Fruit fly (Drosophila melanogaster) whole organism, prepupa: ENCODE results near the gene hiw.

Experiments
- Blimp-1 ChIP-seq: fragments of 200-800 bp; sonication (Bioruptor generic); optimal IDR thresholded peaks from 3 replicates; lab custom pipeline; 2017; ENCODE audit warnings: missing biosample characterization, missing genetic modification characterization, mild to moderate bottlenecking, moderate library complexity, missing genetic modification reagents
- CG10631 ChIP-seq: fragments of 200-800 bp; sonication (Bioruptor generic); optimal IDR thresholded peaks from 2 replicates; lab custom pipeline; 2016; ENCODE audit warnings: missing biosample characterization, missing genetic modification characterization
- CG11294 ChIP-seq: fragments of 200-800 bp; sonication (Bioruptor generic); IDR thresholded peaks from 2 replicates; pipeline ENCODE4 v1.3.6; 2022; ENCODE audit warnings: missing biosample characterization, missing genetic modification characterization
- CG11762 ChIP-seq: fragments of 200-800 bp; sonication (Bioruptor generic); optimal IDR thresholded peaks from 3 replicates; lab custom pipeline; 2016; ENCODE audit warnings: missing biosample characterization, missing genetic modification characterization; ENCODE audit not compliant: insufficient read depth
- CG11902 ChIP-seq: fragments of 200-800 bp; sonication (Bioruptor generic); optimal IDR thresholded peaks from 3 replicates; lab custom pipeline; 2016; ENCODE audit warnings: missing biosample characterization, missing genetic modification characterization
- CG15336 ChIP-seq: fragments of 200-800 bp; sonication (Bioruptor generic); IDR thresholded peaks from 2 replicates; pipeline ENCODE4 v1.3.6; 2022; ENCODE audit warnings: missing biosample characterization, missing genetic modification characterization
- CG1621 ChIP-seq: fragments of 200-800 bp; sonication (Bioruptor generic); optimal IDR thresholded peaks from 3 replicates; lab custom pipeline; 2018; ENCODE audit warnings: missing biosample characterization, mild to moderate bottlenecking, missing genetic modification characterization
- CG3032 ChIP-seq: fragments of 200-800 bp; optimal IDR thresholded peaks from 2 replicates; lab custom pipeline; 2019; ENCODE audit warnings: missing biosample characterization, mild to moderate bottlenecking, missing genetic modification characterization, moderate library complexity
- CG31627 ChIP-seq: fragments of 200-800 bp; sonication (Bioruptor generic); optimal IDR thresholded peaks from 3 replicates; lab custom pipeline; 2016; ENCODE audit warnings: missing biosample characterization, missing genetic modification characterization
- CG34406 ChIP-seq: fragments of 200-800 bp; sonication (Bioruptor generic); optimal IDR thresholded peaks from 3 replicates; lab custom pipeline; 2016; ENCODE audit warnings: missing biosample characterization, missing genetic modification characterization
- CG3919 ChIP-seq: fragments of 200-800 bp; sonication (Bioruptor generic); optimal IDR thresholded peaks from 3 replicates; lab custom pipeline; 2016; ENCODE audit warnings: missing biosample characterization, missing genetic modification characterization
- CG4318 ChIP-seq: fragments of 200-800 bp; sonication (Bioruptor generic); optimal IDR thresholded peaks from 3 replicates; lab custom pipeline; 2017; ENCODE audit warnings: missing biosample characterization, mild to moderate bottlenecking, missing genetic modification characterization
- CG6163 ChIP-seq: fragments of 200-800 bp; sonication (Bioruptor generic); IDR thresholded peaks from 3 replicates; pipeline ENCODE4 v1.3.6; 2022; ENCODE audit warnings: missing biosample characterization, missing genetic modification characterization
- CG6276 ChIP-seq: fragments of 200-800 bp; sonication (Bioruptor generic); optimal IDR thresholded peaks from 2 replicates; lab custom pipeline; 2017; ENCODE audit warnings: missing biosample characterization, mild to moderate bottlenecking, missing genetic modification characterization
- CG6792 ChIP-seq: fragments of 200-800 bp; sonication (Bioruptor generic); optimal IDR thresholded peaks from 3 replicates; lab custom pipeline; 2016; ENCODE audit warnings: missing biosample characterization, missing genetic modification characterization
- CG6854 ChIP-seq: fragments of 200-800 bp; sonication (Bioruptor generic); optimal IDR thresholded peaks from 2 replicates; lab custom pipeline; 2017; ENCODE audit warnings: missing biosample characterization, mild to moderate bottlenecking, missing genetic modification characterization
- CG8119 ChIP-seq: fragments of 200-800 bp; sonication (Bioruptor generic); IDR thresholded peaks from 3 replicates; pipeline ENCODE4 v1.3.6; 2022; ENCODE audit warnings: missing biosample characterization, missing genetic modification characterization
- CG8319 ChIP-seq: fragments of 200-800 bp; sonication (Bioruptor generic); optimal IDR thresholded peaks from 3 replicates; lab custom pipeline; 2016; ENCODE audit warnings: missing biosample characterization, missing genetic modification characterization
- Eip75B ChIP-seq: fragments of 200-800 bp; sonication (Bioruptor generic); optimal IDR thresholded peaks from 3 replicates; lab custom pipeline; 2016; ENCODE audit warnings: missing biosample characterization, missing genetic modification characterization
- Eip93F ChIP-seq: fragments of 200-800 bp; sonication (Bioruptor generic); optimal IDR thresholded peaks from 2 replicates; lab custom pipeline; 2016; ENCODE audit warnings: missing biosample characterization, mild to moderate bottlenecking, missing genetic modification characterization
- Ets21C ChIP-seq: fragments of 200-800 bp; sonication (Bioruptor generic); optimal IDR thresholded peaks from 3 replicates; lab custom pipeline; 2016; ENCODE audit warnings: missing biosample characterization, missing genetic modification characterization
- Ets96B ChIP-seq: fragments of 200-800 bp; optimal IDR thresholded peaks from 2 replicates; lab custom pipeline; 2019; ENCODE audit warnings: missing biosample characterization, mild to moderate bottlenecking, missing genetic modification characterization, moderate library complexity
- Gug ChIP-seq: fragments of 200-800 bp; sonication (Bioruptor generic); IDR thresholded peaks from 2 replicates; pipeline ENCODE4 v1.3.6; 2022; ENCODE audit warnings: missing biosample characterization, missing genetic modification characterization
- Hr38 ChIP-seq: sonication (Bioruptor generic); optimal IDR thresholded peaks from 2 replicates; lab custom pipeline; 2016; ENCODE audit warnings: missing biosample characterization, missing genetic modification characterization
- Hr39 ChIP-seq: fragments of 200-800 bp; sonication (Bioruptor generic); optimal IDR thresholded peaks from 2 replicates; lab custom pipeline; 2016; ENCODE audit warnings: missing biosample characterization, missing genetic modification characterization
- Hr4 ChIP-seq: fragments of 200-800 bp; sonication (Bioruptor generic); optimal IDR thresholded peaks from 3 replicates; lab custom pipeline; 2016; ENCODE audit warnings: missing biosample characterization, missing genetic modification characterization
- Lpt ChIP-seq: fragments of 200-800 bp; sonication (Bioruptor generic); optimal IDR thresholded peaks from 3 replicates; lab custom pipeline; 2016; ENCODE audit warnings: missing biosample characterization, missing genetic modification characterization
- Met ChIP-seq: fragments of 200-800 bp; sonication (Bioruptor generic); optimal IDR thresholded peaks from 3 replicates; lab custom pipeline; 2016; ENCODE audit warnings: missing biosample characterization, missing genetic modification characterization
- OdsH ChIP-seq: fragments of 200-800 bp; sonication (Bioruptor generic); optimal IDR thresholded peaks from 3 replicates; lab custom pipeline; 2016; ENCODE audit warnings: missing biosample characterization, missing genetic modification characterization
- Smox ChIP-seq: fragments of 200-800 bp; sonication (Bioruptor generic); optimal IDR thresholded peaks from 3 replicates; lab custom pipeline; 2016; ENCODE audit warnings: missing biosample characterization, missing genetic modification characterization
- Sox102F ChIP-seq: fragments of 200-800 bp; sonication (Bioruptor generic); optimal IDR thresholded peaks from 2 replicates; lab custom pipeline; 2016; ENCODE audit warnings: missing biosample characterization, mild to moderate bottlenecking, missing genetic modification characterization
- Sox14 ChIP-seq: fragments of 200-800 bp; sonication (Bioruptor generic); optimal IDR thresholded peaks from 3 replicates; lab custom pipeline; 2016; ENCODE audit warnings: missing biosample characterization, missing genetic modification characterization
- acj6 ChIP-seq: fragments of 200-800 bp; sonication (Bioruptor generic); optimal IDR thresholded peaks from 3 replicates; lab custom pipeline; 2016; ENCODE audit warnings: missing biosample characterization, missing genetic modification characterization
- dac ChIP-seq: fragments of 200-800 bp; sonication (Bioruptor generic); optimal IDR thresholded peaks from 2 replicates; lab custom pipeline; 2017; ENCODE audit warnings: missing biosample characterization, mild to moderate bottlenecking, missing genetic modification characterization
- dsx ChIP-seq: fragments of 200-800 bp; optimal IDR thresholded peaks from 3 replicates; lab custom pipeline; 2019; ENCODE audit warnings: missing biosample characterization, mild to moderate bottlenecking, missing genetic modification characterization, moderate library complexity; ENCODE audit not compliant: poor library complexity, severe bottlenecking
- eg ChIP-seq: fragments of 200-800 bp; sonication (Bioruptor generic); IDR thresholded peaks from 3 replicates; pipeline ENCODE4 v1.3.6; 2022; ENCODE audit warnings: missing biosample characterization, missing genetic modification characterization
- esn ChIP-seq: fragments of 200-800 bp; sonication (Bioruptor generic); optimal IDR thresholded peaks from 2 replicates; lab custom pipeline; 2016; ENCODE audit warnings: missing biosample characterization, mild to moderate bottlenecking, missing genetic modification characterization, moderate library complexity
- lz ChIP-seq: fragments of 200-800 bp; sonication (Bioruptor generic); optimal IDR thresholded peaks from 3 replicates; lab custom pipeline; 2016; ENCODE audit warnings: missing biosample characterization, missing genetic modification characterization
- pdm3 ChIP-seq: fragments of 200-800 bp; sonication (Bioruptor generic); optimal IDR thresholded peaks from 3 replicates; lab custom pipeline; 2016; ENCODE audit warnings: missing biosample characterization, missing genetic modification characterization
- salr ChIP-seq, 2 experiments: fragments of 200-800 bp; sonication (Bioruptor generic); optimal IDR thresholded peaks; 3 replicates each; lab custom pipeline; 2016 to 2018; ENCODE audit warnings: missing biosample characterization in 2 of 2, missing genetic modification characterization in 2 of 2, mild to moderate bottlenecking in 1 of 2
- spab ChIP-seq: fragments of 200-800 bp; sonication (Bioruptor generic); optimal IDR thresholded peaks from 2 replicates; lab custom pipeline; 2017; ENCODE audit warnings: missing biosample characterization, mild to moderate bottlenecking, missing genetic modification characterization, missing genetic modification reagents
- svp ChIP-seq: fragments of 200-800 bp; sonication (Bioruptor generic); peaks from one replicate; lab custom pipeline; 2016; ENCODE audit warnings: missing biosample characterization, missing genetic modification characterization
- topi ChIP-seq: fragments of 200-800 bp; sonication (Bioruptor generic); optimal IDR thresholded peaks from 3 replicates; lab custom pipeline; 2016; ENCODE audit warnings: missing biosample characterization, missing genetic modification characterization
- vri ChIP-seq: fragments of 200-800 bp; sonication (Bioruptor generic); optimal IDR thresholded peaks from 3 replicates; lab custom pipeline; 2016; ENCODE audit warnings: missing biosample characterization, mild to moderate bottlenecking, missing genetic modification characterization

The hiw gene

dm6 chrX:15042499-15042898 lies 20.7 kb downstream of the hiw start (continued):
- peak; percentile 13 for TF ChIP-seq CG11902 (GFP tag; lab: Kevin White, UChicago)
- TF ChIP-seq CG10631 = no peak
- no peak for TF ChIP-seq CG1621 (tag; lab: Kevin White, UChicago)
- TF ChIP-seq dsx (GFP tag; lab: Kevin White, UChicago) = no peak
- no peak for TF ChIP-seq Eip93F (GFP tag; lab: Kevin White, UChicago)

dm6 chrX:15029864-15030263 lies 33.4 kb downstream of the hiw start:
- TF ChIP-seq CG3919 (GFP tag; lab: Kevin White, UChicago) = peak; percentile 7
- no peak for TF ChIP-seq CG10631
- no peak for TF ChIP-seq Lpt (GFP tag; lab: Kevin White, UChicago)
- no peak for TF ChIP-seq CG15336 (GFP tag; lab: Robert Waterston, UW)
- 0 out of 3 replicates have a peak, but pooled peaks have one; percentile 31 for TF ChIP-seq CG6163 (GFP tag; lab: Robert Waterston, UW)
- TF ChIP-seq dsx (GFP tag; lab: Kevin White, UChicago) = peak; percentile 84

dm6 chrX:15028152-15028551 lies 35.1 kb downstream of the hiw start:
- no peak for TF ChIP-seq pdm3 (GFP tag; lab: Kevin White, UChicago)
- no peak for TF ChIP-seq CG8119 (GFP tag; lab: Robert Waterston, UW)
- TF ChIP-seq Met = no peak
- no peak for TF ChIP-seq acj6 (GFP tag; lab: Kevin White, UChicago)
- TF ChIP-seq Ets21C (GFP tag; lab: Kevin White, UChicago) = no peak
- no peak for TF ChIP-seq Ets96B (tag; lab: Kevin White, UChicago)

dm6 chrX:15026897-15027296 lies 36.3 kb downstream of the hiw start:
- TF ChIP-seq Sox102F (GFP tag; lab: Kevin White, UChicago) (peak; percentile 42), CG34406 (GFP tag; lab: Kevin White, UChicago) (peak; percentile 52), Ets21C (GFP tag; lab: Kevin White, UChicago) (peak; percentile 18), CG11762 (GFP tag; lab: Kevin White, UChicago) (peak; percentile 4), vri (GFP tag; lab: Kevin White, UChicago) (peak; percentile 46), Hr38 (no peak), esn (GFP tag; lab: Kevin White, UChicago) (peak; percentile 68), Gug (0 out of 2 replicates have a peak, but pooled peaks have one; percentile 39), CG11294 (GFP tag; lab: Robert Waterston, UW) (no peak), dac (GFP tag; lab: Kevin White, UChicago) (no peak), Smox (GFP tag; lab: Kevin White, UChicago) (peak; percentile 58), topi (GFP tag; lab: Kevin White, UChicago) (peak; percentile 57), CG6854 (GFP tag; lab: Kevin White, UChicago) (peak; percentile 24), Hr4 (GFP tag; lab: Kevin White, UChicago) (peak; percentile 31), Eip93F (GFP tag; lab: Kevin White, UChicago) (no peak), CG4318 (no peak), salr (GFP tag; optimal IDR thresholded peaks at IDR 0.05; lab: Kevin White, UChicago) (no peak), CG31627 (GFP tag; lab: Kevin White, UChicago) (peak; percentile 62), Sox14 (GFP tag; lab: Kevin White, UChicago) (peak; percentile 52), dsx (GFP tag; lab: Kevin White, UChicago) (peak; percentile 11), Eip75B (GFP tag; lab: Kevin White, UChicago) (peak; percentile 40), CG15336 (GFP tag; lab: Robert Waterston, UW) (no peak; the same call in 1 of the 2 replicates), CG6276 (GFP tag; lab: Kevin White, UChicago) (peak; percentile 30), Blimp-1 (GFP tag; lab: Kevin White, UChicago) (peak; percentile 3), OdsH (GFP tag; lab: Kevin White, UChicago) (peak; percentile 49), CG3032 (tag; lab: Kevin White, UChicago) (no peak), Met (peak; percentile 47), CG6792 (GFP tag; lab: Kevin White, UChicago) (peak; percentile 42), CG8119 (GFP tag; lab: Robert Waterston, UW) (0 out of 3 replicates have a peak, but pooled peaks have one; percentile 38), Hr39 (GFP tag; lab: Kevin White, UChicago) (peak; percentile 64), spab (no peak), svp (peak; percentile 79), CG8319 (GFP tag; lab: Kevin White, UChicago) (peak; percentile 15), CG10631 (peak; percentile 30), lz (GFP tag; lab: Kevin White, UChicago) (peak; percentile 51), CG6163 (GFP tag; lab: Robert Waterston, UW) (peak; percentile 47; the same call in 2 of the 3 replicates), eg (GFP tag; lab: Robert Waterston, UW) (peak; percentile 72; the same call in 2 of the 3 replicates), Lpt (GFP tag; lab: Kevin White, UChicago) (peak; percentile 38), pdm3 (GFP tag; lab: Kevin White, UChicago) (peak; percentile 53)
